Worm (Caenorhabditis elegans): ENCODE data around the gene C28A5.6.
A peak's percentile ranks its signal among the peaks of the same experiment; 100 is the strongest.

The C28A5.6 gene

ce11 chrIII:4470793-4471192 lies 41.5 kb upstream of the C28A5.6 start (continued):
- peak; percentile 54; the same call in 1 of the 2 replicates for TF ChIP-seq hmg-20 (GFP tag; IDR thresholded peaks at IDR 0.05)
- peak; percentile 84 for TF ChIP-seq nfyb-1 (GFP tag; IDR thresholded peaks at IDR 0.05)
- peak; percentile 54 for TF ChIP-seq athp-1 (tag; optimal IDR thresholded peaks at IDR 0.05)
- TF ChIP-seq him-1 (tag; optimal IDR thresholded peaks at IDR 0.05), result peak; percentile 97
- no peak for TF ChIP-seq F55B11.4 (tag; optimal IDR thresholded peaks at IDR 0.05; ENCODE audit: borderline replicate concordance, insufficient read depth)
- TF ChIP-seq D2030.7 (GFP tag; IDR thresholded peaks at IDR 0.05), result peak; percentile 55
- TF ChIP-seq ceh-100 (GFP tag; IDR thresholded peaks at IDR 0.05), result peak; percentile 61
- peak; percentile 93 for TF ChIP-seq F23B12.7 (tag; optimal IDR thresholded peaks at IDR 0.05; ENCODE audit: insufficient read depth)
- peak in 1 of 3 experiments; percentile 68 for TF ChIP-seq lin-35 (GFP tag; optimal IDR thresholded peaks at IDR 0.05)
- peak; percentile 75 for TF ChIP-seq fkh-3 (tag; optimal IDR thresholded peaks at IDR 0.05)
- TF ChIP-seq ztf-3 (GFP tag; optimal IDR thresholded peaks at IDR 0.05), result no peak
- peak; percentile 78; the same call in 1 of the 2 replicates for TF ChIP-seq Y56A3A.18 (GFP tag; IDR thresholded peaks at IDR 0.05)
- TF ChIP-seq Y67H2A.10 (GFP tag; conservative IDR thresholded peaks at IDR 0.05), result peak; percentile 72
- TF ChIP-seq Y53G8AR.9 (GFP tag; conservative IDR thresholded peaks at IDR 0.05), result peak; percentile 67; the same call in 1 of the 2 replicates
- TF ChIP-seq ama-1 (optimal IDR thresholded peaks at IDR 0.05), result no peak
- TF ChIP-seq ama-1 (GFP tag; optimal IDR thresholded peaks at IDR 0.05), result peak in 1 of 2 experiments; percentile 84
- TF ChIP-seq madf-10 (tag; optimal IDR thresholded peaks at IDR 0.05), result peak; percentile 72
- peak; percentile 87 for TF ChIP-seq nhr-90 (tag; optimal IDR thresholded peaks at IDR 0.05)
- TF ChIP-seq tlf-1 (GFP tag; optimal IDR thresholded peaks at IDR 0.05), result peak; percentile 13
- peak; percentile 83 for TF ChIP-seq dox-1 (GFP tag; IDR thresholded peaks at IDR 0.05)
- peak; percentile 14 for TF ChIP-seq nhr-80 (tag; optimal IDR thresholded peaks at IDR 0.05)
- peak; percentile 70 for TF ChIP-seq mcd-1 (GFP tag; IDR thresholded peaks at IDR 0.05)
- no peak for TF ChIP-seq tbx-9 (tag; optimal IDR thresholded peaks at IDR 0.05; ENCODE audit: borderline replicate concordance)
- TF ChIP-seq T07F8.4 (tag; optimal IDR thresholded peaks at IDR 0.05), result peak; percentile 53
- peak; percentile 52 for TF ChIP-seq zim-3 (tag; optimal IDR thresholded peaks at IDR 0.05)
- TF ChIP-seq K11D2.4 (GFP tag; IDR thresholded peaks at IDR 0.05), result 0 out of 2 replicates have a peak, but pooled peaks have one; percentile 45
- no peak for TF ChIP-seq F22D6.2 (tag; optimal IDR thresholded peaks at IDR 0.05)
- peak; percentile 80 for TF ChIP-seq B0035.1 (tag; optimal IDR thresholded peaks at IDR 0.05)
- TF ChIP-seq cebp-2 (GFP tag; IDR thresholded peaks at IDR 0.05), result no peak
- TF ChIP-seq hrde-1 (tag; optimal IDR thresholded peaks at IDR 0.05; ENCODE audit: borderline replicate concordance), result peak; percentile 64
- no peak for TF ChIP-seq hlh-26 (GFP tag; conservative IDR thresholded peaks at IDR 0.05)
- peak; percentile 64 for TF ChIP-seq chd-7 (tag; optimal IDR thresholded peaks at IDR 0.05)
- TF ChIP-seq aptf-3 (GFP tag; IDR thresholded peaks at IDR 0.05), result 0 out of 2 replicates have a peak, but pooled peaks have one; percentile 75
- peak; percentile 77 for TF ChIP-seq madf-6 (GFP tag; IDR thresholded peaks at IDR 0.05)
- TF ChIP-seq ZK185.1 (tag; optimal IDR thresholded peaks at IDR 0.05; ENCODE audit: poor library complexity, severe bottlenecking), result peak; percentile 90
- peak; percentile 80 for TF ChIP-seq die-1 (tag; optimal IDR thresholded peaks at IDR 0.05)
- TF ChIP-seq F33H1.4 (GFP tag; IDR thresholded peaks at IDR 0.05), result peak; percentile 58
- peak; percentile 73 for TF ChIP-seq F10E7.11 (tag; optimal IDR thresholded peaks at IDR 0.05)
- TF ChIP-seq ztf-25 (GFP tag; IDR thresholded peaks at IDR 0.05), result peak; percentile 67; the same call in 1 of the 2 replicates
- peak; percentile 66 for TF ChIP-seq ztf-26 (tag; optimal IDR thresholded peaks at IDR 0.05)
- peak; percentile 89 for TF ChIP-seq rpc-1 (optimal IDR thresholded peaks at IDR 0.05)
- TF ChIP-seq rpc-1 (tag; optimal IDR thresholded peaks at IDR 0.05), result peak; percentile 90
- TF ChIP-seq sdz-38 (tag; optimal IDR thresholded peaks at IDR 0.05), result no peak
- TF ChIP-seq F39B2.1 (GFP tag; IDR thresholded peaks at IDR 0.05), result no peak
- no peak for TF ChIP-seq dpl-1 (GFP tag; optimal IDR thresholded peaks at IDR 0.05)
- peak; percentile 60 to 83 for TF ChIP-seq rec-8 (tag; optimal IDR thresholded peaks at IDR 0.05)
- peak; percentile 78 for TF ChIP-seq mxl-1 (tag; optimal IDR thresholded peaks at IDR 0.05)
- TF ChIP-seq F49E8.2 (tag; optimal IDR thresholded peaks at IDR 0.05; ENCODE audit: insufficient read depth), result peak; percentile 75
- TF ChIP-seq ets-4 (GFP tag; optimal IDR thresholded peaks at IDR 0.05), result no peak
